Fruit fly (Drosophila melanogaster): ENCODE results near the gene CG17721.

CG17721 gene

dm6 chr3R:11236041-11236440, 1.1 kb downstream of the CG17721 start, which contains the start of gene CG31441 (continued):
- TF ChIP-seq Nf-YB (GFP tag; optimal IDR thresholded peaks at IDR 0.05) (no peak), ftz-f1 (GFP tag; optimal IDR thresholded peaks at IDR 0.05) (no peak), CG17912 (GFP tag; optimal IDR thresholded peaks at IDR 0.05) (no peak), CG34224 (GFP tag; IDR thresholded peaks at IDR 0.05; ENCODE audit: partially characterized antibody) (peak; percentile 75), Tbp (GFP tag; optimal IDR thresholded peaks at IDR 0.05) (no peak), Vsx1 (GFP tag; optimal IDR thresholded peaks at IDR 0.05) (no peak), CG11093 (GFP tag; IDR thresholded peaks at IDR 0.05) (no peak), D19B (GFP tag; optimal IDR thresholded peaks at IDR 0.05) (no peak), CG31224 (GFP tag; IDR thresholded peaks at IDR 0.05) (no peak), CG12391 (tag; optimal IDR thresholded peaks at IDR 0.05) (no peak), CG13296 (GFP tag; optimal IDR thresholded peaks at IDR 0.05) (no peak), repo (GFP tag; optimal IDR thresholded peaks at IDR 0.05) (no peak), emc (GFP tag; optimal IDR thresholded peaks at IDR 0.05) (no peak), CG11560 (tag; IDR thresholded peaks at IDR 0.05) (no peak), dm (GFP tag; optimal IDR thresholded peaks at IDR 0.05) (no peak), CG9609 (GFP tag; optimal IDR thresholded peaks at IDR 0.05) (no peak), Sry-δ (GFP tag; optimal IDR thresholded peaks at IDR 0.05) (no peak), D19A (tag; optimal IDR thresholded peaks at IDR 0.05) (no peak), CG12744 (GFP tag; optimal IDR thresholded peaks at IDR 0.05) (no peak), unpg (GFP tag; optimal IDR thresholded peaks at IDR 0.05) (no peak), crc (GFP tag; optimal IDR thresholded peaks at IDR 0.05) (no peak), sr (GFP tag; IDR thresholded peaks at IDR 0.05) (no peak), CG17829 (tag; optimal IDR thresholded peaks at IDR 0.05) (no peak), psq (GFP tag; optimal IDR thresholded peaks at IDR 0.05) (no peak), Hr78 (GFP tag; optimal IDR thresholded peaks at IDR 0.05) (no peak), CG6854 (GFP tag; optimal IDR thresholded peaks at IDR 0.05) (no peak), E2f2 (GFP tag; IDR thresholded peaks at IDR 0.05) (peak; percentile 81), Dll (GFP tag; IDR thresholded peaks at IDR 0.05; ENCODE audit: partially characterized antibody) (peak; percentile 66; the same call in 2 of the 4 replicates), CG18476 (GFP tag; optimal IDR thresholded peaks at IDR 0.05) (no peak), eve (GFP tag; optimal IDR thresholded peaks at IDR 0.05) (no peak), CG31365 (tag; optimal IDR thresholded peaks at IDR 0.05) (no peak), CG16779 (GFP tag; IDR thresholded peaks at IDR 0.05) (no peak), Rfx (GFP tag; IDR thresholded peaks at IDR 0.05) (no peak), CG32772 (GFP tag; IDR thresholded peaks at IDR 0.05) (no peak), prd (optimal IDR thresholded peaks at IDR 0.05) (no peak), prd (GFP tag; IDR thresholded peaks at IDR 0.05) (no peak), Awh (GFP tag; IDR thresholded peaks at IDR 0.05) (no peak), hkb (optimal IDR thresholded peaks at IDR 0.05) (no peak), hkb (GFP tag; IDR thresholded peaks at IDR 0.05) (no peak), CG4617 (GFP tag; optimal IDR thresholded peaks at IDR 0.05; ENCODE audit: borderline replicate concordance) (peak; percentile 37), Atf6 (GFP tag; IDR thresholded peaks at IDR 0.05) (no peak), Dad (GFP tag; optimal IDR thresholded peaks at IDR 0.05) (no peak), slbo (GFP tag; IDR thresholded peaks at IDR 0.05) (no peak), CG8281 (tag; optimal IDR thresholded peaks at IDR 0.05) (no peak), Mrtf (GFP tag; IDR thresholded peaks at IDR 0.05) (no peak), CG13775 (GFP tag; optimal IDR thresholded peaks at IDR 0.05) (no peak), sc (optimal IDR thresholded peaks at IDR 0.05) (no peak), sc (GFP tag; optimal IDR thresholded peaks at IDR 0.05) (no peak), sna (GFP tag; IDR thresholded peaks at IDR 0.05; ENCODE audit: partially characterized antibody) (0 out of 2 replicates have a peak, but pooled peaks have one; percentile 50), pho (GFP tag; optimal IDR thresholded peaks at IDR 0.05) (no peak), CG33213 (GFP tag; optimal IDR thresholded peaks at IDR 0.05) (no peak), aop (GFP tag; IDR thresholded peaks at IDR 0.05) (no peak), CG9797 (GFP tag; optimal IDR thresholded peaks at IDR 0.05) (no peak)
